Fruit fly (Drosophila melanogaster) whole organism: ENCODE data around the gene Prosbeta2.
A peak's percentile ranks its signal among the peaks of the same experiment; 100 is the strongest.

Source experiments
- CG8478 ChIP-seq: fragments of >200 bp; optimal IDR thresholded peaks from 2 replicates; lab custom pipeline; 2018; ENCODE audit warnings: inconsistent platforms
- EcR ChIP-seq, 2 experiments: fragments of >200 bp; optimal IDR thresholded peaks; 2 replicates each; lab custom pipeline; 2017; ENCODE audit warnings: missing biosample characterization in 2 of 2, missing genetic modification characterization in 2 of 2, missing genetic modification reagents in 2 of 2
- pan ChIP-seq: fragments of >200 bp; optimal IDR thresholded peaks from 2 replicates; lab custom pipeline; 2017
- psq ChIP-seq: fragments of >200 bp; optimal IDR thresholded peaks from 2 replicates; lab custom pipeline; 2017
- usp ChIP-seq: fragments of >200 bp; optimal IDR thresholded peaks from 2 replicates; lab custom pipeline; 2017; ENCODE audit warnings: missing biosample characterization, missing genetic modification characterization, mixed read lengths

dm6 chr3L:14968553-14968952 lies 31.2 kb upstream of the Prosbeta2 start:
- TF ChIP-seq pan (lab: Kevin White, UChicago) (peak; percentile 61), psq (lab: Kevin White, UChicago) (no peak), usp (no peak), EcR (GFP tag; optimal IDR thresholded peaks at IDR 0.05; lab: Kevin White, UChicago) (no peak), CG8478 (lab: Kevin White, UChicago) (no peak)
